Fruit fly (Drosophila melanogaster): Measurements from ENCODE around the gene ssp6.

ssp6 gene

DNA sequence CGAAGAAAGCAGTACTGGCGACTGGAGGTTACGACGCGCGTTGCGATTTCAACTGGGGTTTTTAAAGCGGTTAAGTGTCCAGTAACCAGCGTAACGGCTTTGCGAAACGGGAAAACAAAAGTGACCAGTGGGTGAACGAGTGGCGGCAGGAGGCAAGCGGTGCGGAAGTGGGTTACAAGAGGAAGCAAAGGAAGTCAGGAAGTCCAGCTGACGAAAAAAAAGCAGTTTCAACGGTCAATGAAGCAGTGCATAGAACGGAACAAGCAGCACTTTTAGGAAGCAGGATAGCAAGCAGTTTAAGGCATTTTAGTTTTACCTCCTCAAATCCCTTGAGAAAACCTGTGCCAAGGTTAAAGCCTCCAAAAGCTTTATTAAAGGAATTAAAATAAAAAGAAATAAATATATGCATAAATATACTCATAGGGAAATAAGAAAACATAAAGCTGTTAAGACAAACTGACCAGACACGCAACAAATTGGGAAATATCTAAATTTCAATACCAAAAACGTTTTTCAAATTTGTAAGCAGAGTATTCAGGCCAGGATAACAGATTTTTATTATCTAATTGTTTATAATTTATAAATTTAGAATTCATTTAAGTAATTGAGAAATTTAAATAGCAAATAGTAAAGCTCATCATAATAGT is 17.3 kb upstream of the ssp6 start, which contains the start of gene CG6592 (continued):
- peak; percentile 24 for TF ChIP-seq CG17568 (GFP tag; optimal IDR thresholded peaks at IDR 0.05)
- 0 out of 2 replicates have a peak, but pooled peaks have one; percentile 34 for TF ChIP-seq dati (GFP tag; IDR thresholded peaks at IDR 0.05)
- no peak for TF ChIP-seq gce (GFP tag; IDR thresholded peaks at IDR 0.05)
- TF ChIP-seq fd64A (GFP tag; optimal IDR thresholded peaks at IDR 0.05) = no peak
- peak; percentile 80 for TF ChIP-seq zen (tag; optimal IDR thresholded peaks at IDR 0.05)
- TF ChIP-seq HmgZ (tag; optimal IDR thresholded peaks at IDR 0.05) = no peak
- TF ChIP-seq CG3847 (GFP tag; IDR thresholded peaks at IDR 0.05) = no peak
- peak; percentile 24 for TF ChIP-seq CG11398 (GFP tag; optimal IDR thresholded peaks at IDR 0.05)
- TF ChIP-seq h (optimal IDR thresholded peaks at IDR 0.05) = no peak
- TF ChIP-seq disco-r (GFP tag; optimal IDR thresholded peaks at IDR 0.05) = peak; percentile 4
- TF ChIP-seq Rfx (GFP tag; IDR thresholded peaks at IDR 0.05) = no peak
- peak; percentile 49 for TF ChIP-seq CG7839 (tag; optimal IDR thresholded peaks at IDR 0.05)
- TF ChIP-seq ewg (GFP tag; optimal IDR thresholded peaks at IDR 0.05) = peak; percentile 87
- peak; percentile 28 for TF ChIP-seq NC2α (GFP tag; optimal IDR thresholded peaks at IDR 0.05)
- TF ChIP-seq pum (GFP tag; optimal IDR thresholded peaks at IDR 0.05) = no peak
- peak; percentile 36 for TF ChIP-seq CG9609 (GFP tag; optimal IDR thresholded peaks at IDR 0.05)
- no peak for TF ChIP-seq dan (GFP tag; IDR thresholded peaks at IDR 0.05)
- no peak for TF ChIP-seq hbn (GFP tag; IDR thresholded peaks at IDR 0.05; ENCODE audit: partially characterized antibody)
- TF ChIP-seq Med (GFP tag) = peak; percentile 90
- 0 out of 3 replicates have a peak, but pooled peaks have one; percentile 28 for TF ChIP-seq Optix (GFP tag; IDR thresholded peaks at IDR 0.05)
- no peak for TF ChIP-seq CG34224 (GFP tag; IDR thresholded peaks at IDR 0.05; ENCODE audit: partially characterized antibody)
- no peak for TF ChIP-seq CG7987 (GFP tag; optimal IDR thresholded peaks at IDR 0.05)
- TF ChIP-seq bsh (GFP tag; optimal IDR thresholded peaks at IDR 0.05) = no peak
- TF ChIP-seq CG3163 (GFP tag; optimal IDR thresholded peaks at IDR 0.05) = no peak
- peak; percentile 16 for TF ChIP-seq CG2202 (tag; optimal IDR thresholded peaks at IDR 0.05)
- TF ChIP-seq trem (tag; optimal IDR thresholded peaks at IDR 0.05) = peak; percentile 8
- peak; percentile 29 for TF ChIP-seq Oli (tag; optimal IDR thresholded peaks at IDR 0.05)
- no peak for TF ChIP-seq CG15073 (GFP tag; optimal IDR thresholded peaks at IDR 0.05)
- peak; percentile 44 for TF ChIP-seq CG12236 (GFP tag; optimal IDR thresholded peaks at IDR 0.05)
- TF ChIP-seq CG3281 (GFP tag; optimal IDR thresholded peaks at IDR 0.05) = no peak
- no peak for TF ChIP-seq CG7963 (GFP tag; IDR thresholded peaks at IDR 0.05; ENCODE audit: partially characterized antibody)
- peak; percentile 12 for TF ChIP-seq bcd (GFP tag; optimal IDR thresholded peaks at IDR 0.05)
- peak; percentile 36 for TF ChIP-seq CG4617 (GFP tag; optimal IDR thresholded peaks at IDR 0.05; ENCODE audit: borderline replicate concordance)
- peak; percentile 68 for TF ChIP-seq CG13775 (GFP tag; optimal IDR thresholded peaks at IDR 0.05)
- TF ChIP-seq Xbp1 (GFP tag; optimal IDR thresholded peaks at IDR 0.05) = peak; percentile 29
- TF ChIP-seq Lhr (GFP tag; optimal IDR thresholded peaks at IDR 0.05) = peak; percentile 40
- TF ChIP-seq dimm (GFP tag; IDR thresholded peaks at IDR 0.05) = no peak
- no peak for TF ChIP-seq pfk (GFP tag; optimal IDR thresholded peaks at IDR 0.05)
- no peak for TF ChIP-seq zen2 (GFP tag; IDR thresholded peaks at IDR 0.05; ENCODE audit: partially characterized antibody)
- TF ChIP-seq ro (GFP tag; IDR thresholded peaks at IDR 0.05) = no peak
- 0 out of 2 replicates have a peak, but pooled peaks have one; percentile 6 for TF ChIP-seq CG6272 (GFP tag; IDR thresholded peaks at IDR 0.05)
- no peak for TF ChIP-seq Sry-δ (GFP tag; optimal IDR thresholded peaks at IDR 0.05)
- no peak for TF ChIP-seq Dip2 (GFP tag; IDR thresholded peaks at IDR 0.05)
- TF ChIP-seq CG34376 (GFP tag; optimal IDR thresholded peaks at IDR 0.05) = no peak
- 0 out of 3 replicates have a peak, but pooled peaks have one; percentile 25 for TF ChIP-seq so (GFP tag; IDR thresholded peaks at IDR 0.05)
- peak; percentile 82 for TF ChIP-seq CG8478 (optimal IDR thresholded peaks at IDR 0.05)
- peak; percentile 20 for TF ChIP-seq Ssrp (tag; optimal IDR thresholded peaks at IDR 0.05)
- peak; percentile 58 for TF ChIP-seq CoRest (tag; optimal IDR thresholded peaks at IDR 0.05)
- peak; percentile 11 for TF ChIP-seq CG11723 (GFP tag; optimal IDR thresholded peaks at IDR 0.05)
- TF ChIP-seq org-1 (GFP tag; optimal IDR thresholded peaks at IDR 0.05) = peak; percentile 32

Data from whole organism, embryonic.